Worm (Caenorhabditis elegans): Measurements from ENCODE around the gene ttr-46.

The ttr-46 gene

ce11 chrV:9958654-9959053 is 7.6 kb downstream of the ttr-46 start:
- TF ChIP-seq ceh-90 (tag; optimal IDR thresholded peaks at IDR 0.05) (no peak), elt-3 (tag; optimal IDR thresholded peaks at IDR 0.05) (no peak), ceh-63 (GFP tag; optimal IDR thresholded peaks at IDR 0.05) (no peak), unc-86 (tag; optimal IDR thresholded peaks at IDR 0.05) (no peak), nhr-85 (tag) (no peak), fkh-10 (GFP tag; optimal IDR thresholded peaks at IDR 0.05) (no peak), elt-2 (tag; optimal IDR thresholded peaks at IDR 0.05) (no peak), rnt-1 (tag; optimal IDR thresholded peaks at IDR 0.05) (peak; percentile 72), nhr-47 (tag; optimal IDR thresholded peaks at IDR 0.05) (no peak), hpl-2 (GFP tag; optimal IDR thresholded peaks at IDR 0.05) (no peak), efl-1 (optimal IDR thresholded peaks at IDR 0.05) (peak in 1 of 2 experiments; percentile 19), efl-1 (GFP tag; optimal IDR thresholded peaks at IDR 0.05 in 1 of 2) (no peak), sptf-1 (tag; optimal IDR thresholded peaks at IDR 0.05) (no peak), unc-30 (tag; optimal IDR thresholded peaks at IDR 0.05) (no peak), Y116A8C.19 (tag; optimal IDR thresholded peaks at IDR 0.05; ENCODE audit: borderline replicate concordance) (no peak), C34B4.2 (tag; optimal IDR thresholded peaks at IDR 0.05) (no peak), egl-13 (tag; optimal IDR thresholded peaks at IDR 0.05) (no peak), nhr-11 (tag; optimal IDR thresholded peaks at IDR 0.05) (no peak), nhr-77 (tag; optimal IDR thresholded peaks at IDR 0.05) (peak; percentile 8), F16B12.6 (tag; optimal IDR thresholded peaks at IDR 0.05) (no peak), aly-2 (tag; optimal IDR thresholded peaks at IDR 0.05) (no peak), ets-5 (GFP tag; IDR thresholded peaks at IDR 0.05) (no peak), zag-1 (tag; optimal IDR thresholded peaks at IDR 0.05) (no peak), skn-1 (tag; optimal IDR thresholded peaks at IDR 0.05) (no peak), pax-3 (tag; optimal IDR thresholded peaks at IDR 0.05) (no peak), egl-27 (tag; optimal IDR thresholded peaks at IDR 0.05) (no peak), efl-3 (GFP tag; optimal IDR thresholded peaks at IDR 0.05) (no peak), C16A3.4 (tag; optimal IDR thresholded peaks at IDR 0.05) (no peak), C04F5.9 (tag; optimal IDR thresholded peaks at IDR 0.05) (no peak), mep-1 (tag; optimal IDR thresholded peaks at IDR 0.05) (peak; percentile 29), nhr-76 (tag; optimal IDR thresholded peaks at IDR 0.05) (no peak), alr-1 (tag; optimal IDR thresholded peaks at IDR 0.05; ENCODE audit: borderline replicate concordance) (no peak), nhr-19 (GFP tag; conservative IDR thresholded peaks at IDR 0.05) (peak; percentile 46), pqm-1 (tag; optimal IDR thresholded peaks at IDR 0.05) (no peak), lsy-2 (tag; optimal IDR thresholded peaks at IDR 0.05) (peak; percentile 24 to 48), ztf-11 (tag; optimal IDR thresholded peaks at IDR 0.05) (no peak), swsn-7 (tag; optimal IDR thresholded peaks at IDR 0.05) (no peak), nhr-84 (tag; optimal IDR thresholded peaks at IDR 0.05) (no peak), unc-62 (GFP tag; optimal IDR thresholded peaks at IDR 0.05) (no peak), isw-1 (GFP tag; IDR thresholded peaks at IDR 0.05) (no peak), ztf-4 (tag; optimal IDR thresholded peaks at IDR 0.05) (no peak), ceh-88 (GFP tag; IDR thresholded peaks at IDR 0.05) (no peak), ama-1 (optimal IDR thresholded peaks at IDR 0.05) (no peak), tlp-1 (tag; optimal IDR thresholded peaks at IDR 0.05) (no peak), dsc-1 (tag; optimal IDR thresholded peaks at IDR 0.05) (peak; percentile 36), lin-15B (tag; optimal IDR thresholded peaks at IDR 0.05) (no peak), nhr-90 (tag; optimal IDR thresholded peaks at IDR 0.05; ENCODE audit: poor library complexity) (no peak), jun-1 (tag; optimal IDR thresholded peaks at IDR 0.05) (no peak), ceh-82 (tag; optimal IDR thresholded peaks at IDR 0.05) (no peak), nhr-71 (tag; optimal IDR thresholded peaks at IDR 0.05) (peak; percentile 77), sox-4 (tag; optimal IDR thresholded peaks at IDR 0.05) (no peak), ceh-8 (GFP tag; optimal IDR thresholded peaks at IDR 0.05) (no peak), nhr-12 (tag; optimal IDR thresholded peaks at IDR 0.05) (no peak), unc-130 (tag; optimal IDR thresholded peaks at IDR 0.05) (no peak), ces-1 (GFP tag; optimal IDR thresholded peaks at IDR 0.05) (no peak), nhr-20 (tag; optimal IDR thresholded peaks at IDR 0.05) (peak; percentile 49)
